Worm (Caenorhabditis elegans): Measurements from ENCODE around the gene C09G4.4.

Gene C09G4.4

ce11 chrIV:8534189-8534588, 21.4 kb downstream of the C09G4.4 start:
- no peak for TF ChIP-seq cnd-1 (tag; optimal IDR thresholded peaks at IDR 0.05)
- TF ChIP-seq drap-1 (GFP tag; optimal IDR thresholded peaks at IDR 0.05): no peak
- no peak for TF ChIP-seq ceh-83 (GFP tag; optimal IDR thresholded peaks at IDR 0.05)
- TF ChIP-seq ceh-39 (tag; optimal IDR thresholded peaks at IDR 0.05): no peak

ce11 chrIV:8534997-8535414, 22.2 kb downstream of the C09G4.4 start:
- TF ChIP-seq drap-1 (GFP tag; optimal IDR thresholded peaks at IDR 0.05): no peak
- TF ChIP-seq ceh-83 (GFP tag; optimal IDR thresholded peaks at IDR 0.05): no peak
- TF ChIP-seq mep-1 (tag; optimal IDR thresholded peaks at IDR 0.05): no peak
- no peak for TF ChIP-seq ztf-11 (tag; optimal IDR thresholded peaks at IDR 0.05)

ce11 chrIV:8535946-8536345, 23.2 kb downstream of the C09G4.4 start:
- TF ChIP-seq ces-1 (GFP tag; optimal IDR thresholded peaks at IDR 0.05) (no peak), ceh-43 (GFP tag; optimal IDR thresholded peaks at IDR 0.05) (no peak), ceh-39 (tag; optimal IDR thresholded peaks at IDR 0.05) (no peak), pha-4 (tag; optimal IDR thresholded peaks at IDR 0.05) (no peak), flh-1 (GFP tag; optimal IDR thresholded peaks at IDR 0.05) (no peak), nhr-237 (tag; optimal IDR thresholded peaks at IDR 0.05) (no peak), nhr-12 (tag; optimal IDR thresholded peaks at IDR 0.05) (no peak), M03D4.4 (tag; optimal IDR thresholded peaks at IDR 0.05) (no peak), elt-3 (tag; optimal IDR thresholded peaks at IDR 0.05) (no peak), tbx-8 (GFP tag; optimal IDR thresholded peaks at IDR 0.05) (no peak), nhr-2 (tag; optimal IDR thresholded peaks at IDR 0.05) (no peak)

- TF ChIP-seq lin-32 (GFP tag; optimal IDR thresholded peaks at IDR 0.05) (no peak), M03D4.4 (tag; optimal IDR thresholded peaks at IDR 0.05) (no peak), cnd-1 (tag; optimal IDR thresholded peaks at IDR 0.05) (no peak), ceh-83 (GFP tag; optimal IDR thresholded peaks at IDR 0.05) (no peak), ham-2 (GFP tag; optimal IDR thresholded peaks at IDR 0.05) (no peak), snpc-4 (tag; optimal IDR thresholded peaks at IDR 0.05) (no peak), mep-1 (tag; optimal IDR thresholded peaks at IDR 0.05) (no peak), ces-1 (GFP tag; optimal IDR thresholded peaks at IDR 0.05) (no peak), unc-62 (GFP tag; optimal IDR thresholded peaks at IDR 0.05) (no peak), hlh-1 (tag; optimal IDR thresholded peaks at IDR 0.05) (no peak), nhr-28 (tag; optimal IDR thresholded peaks at IDR 0.05) (no peak)
Observed at ce11 chrIV:8538011-8538658, 25.4 kb downstream of the C09G4.4 start.

ce11 chrIV:8538659-8539173, 25.9 kb downstream of the C09G4.4 start, which contains the start of gene hyl-1:
hyl-1 (plus strand) TSS chrIV:8539123.
- TF ChIP-seq blmp-1 (tag; optimal IDR thresholded peaks at IDR 0.05): no peak
- no peak for TF ChIP-seq elt-1 (tag; optimal IDR thresholded peaks at IDR 0.05; ENCODE audit: borderline replicate concordance, insufficient read depth)
- TF ChIP-seq snpc-4 (tag; optimal IDR thresholded peaks at IDR 0.05): no peak
- TF ChIP-seq unc-39 (tag; optimal IDR thresholded peaks at IDR 0.05): no peak
- no peak for TF ChIP-seq nhr-76 (tag; optimal IDR thresholded peaks at IDR 0.05)
- TF ChIP-seq ceh-83 (GFP tag; optimal IDR thresholded peaks at IDR 0.05): no peak
- TF ChIP-seq ztf-11 (tag; optimal IDR thresholded peaks at IDR 0.05): no peak
- TF ChIP-seq nhr-2 (tag; optimal IDR thresholded peaks at IDR 0.05): no peak
- TF ChIP-seq nhr-28 (tag; optimal IDR thresholded peaks at IDR 0.05): no peak
- no peak for TF ChIP-seq bed-3 (GFP tag; optimal IDR thresholded peaks at IDR 0.05)
- TF ChIP-seq flh-1 (GFP tag; optimal IDR thresholded peaks at IDR 0.05): no peak
- TF ChIP-seq ces-1 (GFP tag; optimal IDR thresholded peaks at IDR 0.05): no peak
- no peak for TF ChIP-seq unc-62 (GFP tag; optimal IDR thresholded peaks at IDR 0.05)
- TF ChIP-seq mep-1 (tag; optimal IDR thresholded peaks at IDR 0.05): no peak
- no peak for TF ChIP-seq unc-120 (tag; optimal IDR thresholded peaks at IDR 0.05; ENCODE audit: poor library complexity, severe bottlenecking)
- no peak for TF ChIP-seq lin-32 (GFP tag; optimal IDR thresholded peaks at IDR 0.05)
- no peak for TF ChIP-seq drap-1 (GFP tag; optimal IDR thresholded peaks at IDR 0.05)
- no peak for TF ChIP-seq lin-13 (tag; optimal IDR thresholded peaks at IDR 0.05)

ce11 chrIV:8539645-8540044, 26.9 kb downstream of the C09G4.4 start:
- TF ChIP-seq M03D4.4 (tag; optimal IDR thresholded peaks at IDR 0.05) (no peak), drap-1 (GFP tag; optimal IDR thresholded peaks at IDR 0.05) (no peak), nhr-28 (tag; optimal IDR thresholded peaks at IDR 0.05) (no peak), lsy-2 (tag; optimal IDR thresholded peaks at IDR 0.05) (no peak), nhr-76 (tag; optimal IDR thresholded peaks at IDR 0.05) (no peak), snpc-4 (tag; optimal IDR thresholded peaks at IDR 0.05) (no peak), nhr-237 (tag; optimal IDR thresholded peaks at IDR 0.05) (no peak)
